Worm (Caenorhabditis elegans) whole organism, late embryonic: ENCODE results near the gene W07G4.1.

ENCODE experiments used
- C38D4.7 ChIP-seq: fragments of 200-800 bp; sonication (Bioruptor generic); optimal IDR thresholded peaks from 2 replicates; lab custom pipeline; 2018; ENCODE audit warnings: mild to moderate bottlenecking, missing genetic modification characterization, moderate library complexity, missing compliant biosample characterization
- K02D7.2 ChIP-seq: sonication (generic microtip); optimal IDR thresholded peaks from 2 replicates; lab custom pipeline; 2017; ENCODE audit warnings: mild to moderate bottlenecking, missing genetic modification characterization, missing compliant biosample characterization
- ets-4 ChIP-seq: sonication (generic microtip); optimal IDR thresholded peaks from 2 replicates; lab custom pipeline; 2016; ENCODE audit warnings: missing genetic modification characterization, missing compliant biosample characterization
- gmeb-2 ChIP-seq: sonication (generic microtip); optimal IDR thresholded peaks from 2 replicates; lab custom pipeline; 2016; ENCODE audit warnings: missing genetic modification characterization, inconsistent platforms, missing compliant biosample characterization
- hlh-8 ChIP-seq: sonication (generic microtip); optimal IDR thresholded peaks from 2 replicates; lab custom pipeline; 2016; ENCODE audit warnings: missing genotype, missing genetic modification characterization, missing compliant biosample characterization
- lim-6 ChIP-seq: sonication (generic microtip); optimal IDR thresholded peaks from 2 replicates; lab custom pipeline; 2016; ENCODE audit warnings: missing genetic modification characterization, missing compliant biosample characterization
- nhr-11 ChIP-seq: fragments of 150-350 bp; optimal IDR thresholded peaks from 2 replicates; lab custom pipeline; 2014; ENCODE audit warnings: missing biosample characterization, missing genetic modification characterization
- pag-3 ChIP-seq: sonication (generic microtip); optimal IDR thresholded peaks from 2 replicates; lab custom pipeline; 2016; ENCODE audit warnings: missing compliant biosample characterization, missing genetic modification characterization, borderline replicate concordance
- pha-4 ChIP-seq: fragments of 150-350 bp; optimal IDR thresholded peaks from 2 replicates; lab custom pipeline; 2018; ENCODE audit warnings: missing biosample characterization, missing genetic modification reagents, missing genetic modification characterization
- pqm-1 ChIP-seq: sonication (generic microtip); optimal IDR thresholded peaks from 2 replicates; lab custom pipeline; 2016; ENCODE audit warnings: missing genetic modification characterization, missing compliant biosample characterization
- rnt-1 ChIP-seq: sonication (generic microtip); optimal IDR thresholded peaks from 2 replicates; lab custom pipeline; 2016; ENCODE audit warnings: missing genetic modification characterization, missing compliant biosample characterization
- sox-2 ChIP-seq: fragments of 200-800 bp; sonication (Bioruptor generic); IDR thresholded peaks from 2 replicates; pipeline ENCODE4 v1.3.6; 2022; ENCODE audit warnings: missing genetic modification reagents, missing genetic modification characterization, missing compliant biosample characterization
- unc-3 ChIP-seq, 2 experiments: fragments of 200-800 bp in 1 of 2; sonication (Bioruptor generic) in 1 of 2; sonication (generic microtip) in 1 of 2; conservative IDR thresholded peaks in 1 of 2; optimal IDR thresholded peaks in 1 of 2; 2 replicates each; pipeline versions ENCODE4 v1.3.6 to Lab custom; 2016 to 2022; ENCODE audit warnings: missing compliant biosample characterization in 2 of 2, missing genetic modification characterization in 2 of 2, missing genetic modification reagents in 1 of 2

ce11 chrV:13046125-13047123 is 13.1 kb downstream of the W07G4.1 start:
- TF ChIP-seq pqm-1 (tag; lab: Kevin White, UChicago), result no peak
- TF ChIP-seq pha-4, result no peak
- no peak for TF ChIP-seq hlh-8 (tag; lab: Kevin White, UChicago)
- no peak for TF ChIP-seq C38D4.7 (GFP tag; lab: Kevin White, UChicago)
- no peak for TF ChIP-seq pag-3 (tag; lab: Kevin White, UChicago)
- TF ChIP-seq unc-3 (GFP tag; conservative IDR thresholded peaks at IDR 0.05; lab: Robert Waterston, UW), result no peak
- TF ChIP-seq unc-3 (tag; optimal IDR thresholded peaks at IDR 0.05; lab: Kevin White, UChicago), result no peak
- no peak for TF ChIP-seq ets-4
- no peak for TF ChIP-seq K02D7.2 (tag; lab: Kevin White, UChicago)
- no peak for TF ChIP-seq lim-6 (tag; lab: Kevin White, UChicago)
- no peak for TF ChIP-seq rnt-1 (tag; lab: Kevin White, UChicago)
- no peak for TF ChIP-seq sox-2 (GFP tag; lab: Robert Waterston, UW)
- no peak for TF ChIP-seq nhr-11 (tag; lab: Kevin White, UChicago)
- no peak for TF ChIP-seq gmeb-2
